Worm (Caenorhabditis elegans): ENCODE results near the gene F19F10.14.

DNA sequence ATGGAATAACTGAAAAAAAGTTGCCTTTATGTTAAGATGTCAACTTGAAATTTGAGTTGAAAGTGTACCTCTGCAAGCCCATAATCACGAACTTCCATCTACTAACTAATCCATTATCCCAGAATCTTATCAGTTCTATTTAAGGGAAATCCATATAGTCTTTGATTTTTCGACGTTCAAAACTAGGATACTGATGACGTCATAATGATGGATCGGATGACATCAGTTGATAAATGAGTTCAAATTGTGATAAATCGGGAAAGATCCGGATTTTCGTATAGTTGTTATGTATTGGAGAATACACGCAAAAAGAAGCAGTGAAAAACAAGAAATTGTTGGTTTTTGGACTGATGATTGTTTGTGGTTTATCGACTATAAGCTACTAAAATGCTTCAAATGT lies 27.1 kb downstream of the F19F10.14 start:
- TF ChIP-seq mdl-1 (tag; optimal IDR thresholded peaks at IDR 0.05) (no peak), nhr-129 (tag; optimal IDR thresholded peaks at IDR 0.05) (no peak), unc-62 (GFP tag; optimal IDR thresholded peaks at IDR 0.05) (no peak), nhr-12 (tag; optimal IDR thresholded peaks at IDR 0.05) (no peak), sma-3 (GFP tag; optimal IDR thresholded peaks at IDR 0.05) (no peak), ceh-16 (tag; optimal IDR thresholded peaks at IDR 0.05) (no peak), ama-1 (optimal IDR thresholded peaks at IDR 0.05) (no peak), fos-1 (tag; optimal IDR thresholded peaks at IDR 0.05) (no peak), zag-1 (tag; optimal IDR thresholded peaks at IDR 0.05) (no peak), ztf-11 (tag; optimal IDR thresholded peaks at IDR 0.05) (no peak)
